Fruit fly (Drosophila melanogaster) whole organism, pupa: Measurements from ENCODE around the gene CG31176.

Experiments
- CG10348 ChIP-seq: fragments of 200-800 bp; sonication (Bioruptor generic); IDR thresholded peaks from 2 replicates; pipeline ENCODE4 v1.3.6; 2022; ENCODE audit warnings: missing biosample characterization, missing genetic modification characterization
- CG15710 ChIP-seq: fragments of 200-800 bp; sonication (Bioruptor generic); optimal IDR thresholded peaks from 2 replicates; lab custom pipeline; 2018; ENCODE audit warnings: missing biosample characterization, mild to moderate bottlenecking, missing genetic modification characterization, moderate library complexity

DNA sequence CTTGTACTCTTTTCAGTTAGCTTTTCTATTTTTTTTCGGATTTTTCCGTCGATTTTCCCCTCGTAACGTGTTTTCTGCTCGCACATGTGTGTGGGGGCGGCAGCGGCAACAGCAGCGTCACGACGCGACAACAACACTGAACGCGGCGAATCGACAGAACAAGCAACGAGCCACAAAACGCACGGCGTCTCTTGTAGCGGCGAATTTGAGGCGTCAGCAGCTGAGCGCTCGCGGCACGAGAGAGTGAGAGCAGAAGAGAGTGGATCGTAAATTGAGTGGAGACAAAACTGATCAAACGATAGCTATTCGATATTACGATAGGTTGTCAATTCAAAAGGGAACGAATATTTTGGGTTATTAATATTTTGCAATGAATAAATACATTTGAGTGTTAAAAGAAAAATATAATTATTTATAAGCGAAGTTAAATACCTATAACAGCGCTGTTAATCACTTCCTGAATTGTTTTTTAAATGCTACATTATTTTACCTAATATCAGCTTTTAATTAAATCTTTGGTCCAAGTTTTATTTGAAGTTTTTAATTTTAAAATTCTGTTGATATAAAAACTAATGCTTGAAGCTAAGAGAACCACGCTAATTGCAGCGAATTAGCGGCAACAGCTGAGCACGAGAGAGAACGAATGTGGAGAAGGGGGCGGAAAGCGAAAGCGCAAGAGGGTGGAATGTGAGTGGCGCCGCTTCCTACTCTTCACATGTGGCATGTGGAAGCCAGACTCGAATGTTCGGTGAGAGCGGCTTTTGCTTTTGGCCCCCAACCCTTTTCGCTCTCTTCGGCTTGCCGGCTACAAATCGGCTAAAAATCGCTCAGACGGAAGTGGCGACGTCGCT lies 86.3 kb downstream of the CG31176 start:
- peak; percentile 40 for TF ChIP-seq CG15710 (tag; lab: Kevin White, UChicago)
- TF ChIP-seq CG10348 (GFP tag; lab: Robert Waterston, UW): no peak
